Worm (Caenorhabditis elegans) whole organism, late embryonic: ENCODE results near the gene cpg-8.

Experiments used
- C08G9.2 ChIP-seq: sonication (generic microtip); optimal IDR thresholded peaks from 2 replicates; lab custom pipeline; 2016; ENCODE audit warnings: mild to moderate bottlenecking, missing genetic modification characterization, moderate library complexity, missing compliant biosample characterization
- C38D4.7 ChIP-seq: fragments of 200-800 bp; sonication (Bioruptor generic); optimal IDR thresholded peaks from 2 replicates; lab custom pipeline; 2018; ENCODE audit warnings: mild to moderate bottlenecking, missing genetic modification characterization, moderate library complexity, missing compliant biosample characterization
- K02D7.2 ChIP-seq: sonication (generic microtip); optimal IDR thresholded peaks from 2 replicates; lab custom pipeline; 2017; ENCODE audit warnings: mild to moderate bottlenecking, missing genetic modification characterization, missing compliant biosample characterization
- K09A11.1 ChIP-seq: sonication (generic microtip); optimal IDR thresholded peaks from 2 replicates; lab custom pipeline; 2017; ENCODE audit warnings: antibody characterized with exemption, mild to moderate bottlenecking, missing genetic modification characterization, missing compliant biosample characterization; ENCODE audit not compliant: insufficient read depth
- ahr-1 ChIP-seq: sonication (generic microtip); optimal IDR thresholded peaks from 2 replicates; lab custom pipeline; 2016; ENCODE audit warnings: missing genetic modification characterization, missing compliant biosample characterization
- ceh-19 ChIP-seq: fragments of 200-800 bp; sonication (Bioruptor generic); optimal IDR thresholded peaks from 2 replicates; lab custom pipeline; 2018; ENCODE audit warnings: mild to moderate bottlenecking, missing genetic modification characterization, missing compliant biosample characterization
- ceh-24 ChIP-seq: sonication (generic microtip); optimal IDR thresholded peaks from 2 replicates; lab custom pipeline; 2016; ENCODE audit warnings: mild to moderate bottlenecking, missing genetic modification characterization, missing compliant biosample characterization
- ceh-31 ChIP-seq: sonication (generic microtip); optimal IDR thresholded peaks from 2 replicates; lab custom pipeline; 2016; ENCODE audit warnings: missing genetic modification characterization, missing compliant biosample characterization
- ceh-34 ChIP-seq: sonication (generic microtip); optimal IDR thresholded peaks from 2 replicates; lab custom pipeline; 2016; ENCODE audit warnings: mild to moderate bottlenecking, missing genetic modification characterization, missing compliant biosample characterization
- ceh-45 ChIP-seq: fragments of 200-800 bp; sonication (Bioruptor generic); IDR thresholded peaks from 2 replicates; pipeline ENCODE4 v1.3.6; 2022; ENCODE audit warnings: missing genetic modification reagents, missing genetic modification characterization, missing compliant biosample characterization
- ceh-48 ChIP-seq: sonication (generic microtip); optimal IDR thresholded peaks from 2 replicates; lab custom pipeline; 2016; ENCODE audit warnings: missing genetic modification characterization, inconsistent platforms, missing compliant biosample characterization
- ceh-9 ChIP-seq: sonication (generic microtip); optimal IDR thresholded peaks from 2 replicates; lab custom pipeline; 2016; ENCODE audit warnings: mild to moderate bottlenecking, missing genetic modification characterization, inconsistent platforms, missing compliant biosample characterization
- dmd-4 ChIP-seq: sonication (generic microtip); optimal IDR thresholded peaks from 2 replicates; lab custom pipeline; 2016; ENCODE audit warnings: borderline replicate concordance, missing genetic modification characterization, missing compliant biosample characterization
- dve-1 ChIP-seq: sonication (generic microtip); optimal IDR thresholded peaks from 2 replicates; lab custom pipeline; 2017; ENCODE audit warnings: antibody characterized with exemption, mild to moderate bottlenecking, missing genetic modification characterization, missing compliant biosample characterization
- elt-2 ChIP-seq: sonication (generic microtip); optimal IDR thresholded peaks from 2 replicates; lab custom pipeline; 2016; ENCODE audit warnings: missing genetic modification reagents, missing genetic modification characterization, missing compliant biosample characterization
- fax-1 ChIP-seq: sonication (generic microtip); optimal IDR thresholded peaks from 2 replicates; lab custom pipeline; 2016; ENCODE audit warnings: missing genotype, missing genetic modification characterization, missing compliant biosample characterization
- fkh-6 ChIP-seq: sonication (generic microtip); optimal IDR thresholded peaks from 2 replicates; lab custom pipeline; 2016; ENCODE audit warnings: missing genetic modification characterization, missing compliant biosample characterization
- gmeb-2 ChIP-seq: sonication (generic microtip); optimal IDR thresholded peaks from 2 replicates; lab custom pipeline; 2016; ENCODE audit warnings: missing genetic modification characterization, inconsistent platforms, missing compliant biosample characterization
- hlh-13 ChIP-seq: fragments of 200-800 bp; sonication (Bioruptor generic); optimal IDR thresholded peaks from 2 replicates; lab custom pipeline; 2018; ENCODE audit warnings: mild to moderate bottlenecking, missing genetic modification characterization, missing compliant biosample characterization
- hlh-15 ChIP-seq: sonication (generic microtip); optimal IDR thresholded peaks from 2 replicates; lab custom pipeline; 2016; ENCODE audit warnings: missing genetic modification characterization, missing compliant biosample characterization
- hlh-30 ChIP-seq: sonication (generic microtip); optimal IDR thresholded peaks from 2 replicates; lab custom pipeline; 2017; ENCODE audit warnings: antibody characterized with exemption, missing genetic modification characterization, missing compliant biosample characterization; ENCODE audit not compliant: insufficient read depth
- hlh-6 ChIP-seq: sonication (generic microtip); optimal IDR thresholded peaks from 2 replicates; lab custom pipeline; 2016; ENCODE audit warnings: missing genotype, missing genetic modification characterization, missing compliant biosample characterization
- hlh-8 ChIP-seq: sonication (generic microtip); optimal IDR thresholded peaks from 2 replicates; lab custom pipeline; 2016; ENCODE audit warnings: missing genotype, missing genetic modification characterization, missing compliant biosample characterization
- lim-6 ChIP-seq: sonication (generic microtip); optimal IDR thresholded peaks from 2 replicates; lab custom pipeline; 2016; ENCODE audit warnings: missing genetic modification characterization, missing compliant biosample characterization
- lin-11 ChIP-seq: fragments of 200-800 bp; sonication (Bioruptor generic); optimal IDR thresholded peaks from 2 replicates; lab custom pipeline; 2018; ENCODE audit warnings: mild to moderate bottlenecking, missing genetic modification characterization, missing compliant biosample characterization
- madf-2 ChIP-seq: sonication (generic microtip); optimal IDR thresholded peaks from 2 replicates; lab custom pipeline; 2017; ENCODE audit warnings: missing genetic modification characterization, missing compliant biosample characterization
- nhr-11 ChIP-seq: fragments of 150-350 bp; optimal IDR thresholded peaks from 2 replicates; lab custom pipeline; 2014; ENCODE audit warnings: missing biosample characterization, missing genetic modification characterization
- npax-4 ChIP-seq: sonication (generic microtip); optimal IDR thresholded peaks from 2 replicates; lab custom pipeline; 2016; ENCODE audit warnings: missing genetic modification characterization, missing compliant biosample characterization
- odd-2 ChIP-seq: sonication (generic microtip); optimal IDR thresholded peaks from 2 replicates; lab custom pipeline; 2017; ENCODE audit warnings: antibody characterized with exemption, mild to moderate bottlenecking, missing genetic modification characterization, missing compliant biosample characterization
- pat-9 ChIP-seq: fragments of 200-800 bp; sonication (Bioruptor generic); optimal IDR thresholded peaks from 2 replicates; lab custom pipeline; 2018; ENCODE audit warnings: mild to moderate bottlenecking, missing genetic modification characterization, moderate library complexity, missing compliant biosample characterization
- pax-1 ChIP-seq: fragments of 150-350 bp; optimal IDR thresholded peaks from 2 replicates; lab custom pipeline; 2014; ENCODE audit warnings: missing biosample characterization, missing genetic modification characterization
- pha-4 ChIP-seq: fragments of 150-350 bp; optimal IDR thresholded peaks from 2 replicates; lab custom pipeline; 2018; ENCODE audit warnings: missing biosample characterization, missing genetic modification reagents, missing genetic modification characterization
- pqm-1 ChIP-seq: sonication (generic microtip); optimal IDR thresholded peaks from 2 replicates; lab custom pipeline; 2016; ENCODE audit warnings: missing genetic modification characterization, missing compliant biosample characterization
- pros-1 ChIP-seq: fragments of 150-350 bp; optimal IDR thresholded peaks from 2 replicates; lab custom pipeline; 2014; ENCODE audit warnings: missing biosample characterization, missing genetic modification reagents, missing genetic modification characterization
- sdc-2 ChIP-seq: sonication (generic microtip); optimal IDR thresholded peaks from 2 replicates; lab custom pipeline; 2016; ENCODE audit warnings: missing genotype, missing genetic modification characterization, missing compliant biosample characterization
- sox-2 ChIP-seq: fragments of 200-800 bp; sonication (Bioruptor generic); IDR thresholded peaks from 2 replicates; pipeline ENCODE4 v1.3.6; 2022; ENCODE audit warnings: missing genetic modification reagents, missing genetic modification characterization, missing compliant biosample characterization
- sox-4 ChIP-seq: sonication (generic microtip); optimal IDR thresholded peaks from 2 replicates; lab custom pipeline; 2017; ENCODE audit warnings: mild to moderate bottlenecking, missing genetic modification characterization, inconsistent platforms, missing compliant biosample characterization
- syd-9 ChIP-seq: sonication (generic microtip); optimal IDR thresholded peaks from 2 replicates; lab custom pipeline; 2016; ENCODE audit warnings: mild to moderate bottlenecking, missing genetic modification characterization, moderate library complexity, missing compliant biosample characterization
- tbx-2 ChIP-seq: sonication (generic microtip); optimal IDR thresholded peaks from 2 replicates; lab custom pipeline; 2016; ENCODE audit warnings: missing genetic modification characterization, missing compliant biosample characterization
- ttx-3 ChIP-seq: sonication (generic microtip); optimal IDR thresholded peaks from 2 replicates; lab custom pipeline; 2016; ENCODE audit warnings: missing genetic modification reagents, missing genetic modification characterization, missing compliant biosample characterization
- unc-3 ChIP-seq, 2 experiments: fragments of 200-800 bp in 1 of 2; sonication (Bioruptor generic) in 1 of 2; sonication (generic microtip) in 1 of 2; conservative IDR thresholded peaks in 1 of 2; optimal IDR thresholded peaks in 1 of 2; 2 replicates each; pipeline versions ENCODE4 v1.3.6 to Lab custom; 2016 to 2022; ENCODE audit warnings: missing compliant biosample characterization in 2 of 2, missing genetic modification characterization in 2 of 2, missing genetic modification reagents in 1 of 2
- unc-42 ChIP-seq: sonication (generic microtip); optimal IDR thresholded peaks from 2 replicates; lab custom pipeline; 2016; ENCODE audit warnings: missing genotype, missing genetic modification characterization, missing compliant biosample characterization
- unc-55 ChIP-seq: sonication (generic microtip); optimal IDR thresholded peaks from 2 replicates; lab custom pipeline; 2017; ENCODE audit warnings: missing biosample characterization, missing genetic modification reagents, missing genetic modification characterization
- unc-86 ChIP-seq: sonication (generic microtip); optimal IDR thresholded peaks from 2 replicates; lab custom pipeline; 2016; ENCODE audit warnings: missing genetic modification characterization, missing compliant biosample characterization

cpg-8 gene

DNA sequence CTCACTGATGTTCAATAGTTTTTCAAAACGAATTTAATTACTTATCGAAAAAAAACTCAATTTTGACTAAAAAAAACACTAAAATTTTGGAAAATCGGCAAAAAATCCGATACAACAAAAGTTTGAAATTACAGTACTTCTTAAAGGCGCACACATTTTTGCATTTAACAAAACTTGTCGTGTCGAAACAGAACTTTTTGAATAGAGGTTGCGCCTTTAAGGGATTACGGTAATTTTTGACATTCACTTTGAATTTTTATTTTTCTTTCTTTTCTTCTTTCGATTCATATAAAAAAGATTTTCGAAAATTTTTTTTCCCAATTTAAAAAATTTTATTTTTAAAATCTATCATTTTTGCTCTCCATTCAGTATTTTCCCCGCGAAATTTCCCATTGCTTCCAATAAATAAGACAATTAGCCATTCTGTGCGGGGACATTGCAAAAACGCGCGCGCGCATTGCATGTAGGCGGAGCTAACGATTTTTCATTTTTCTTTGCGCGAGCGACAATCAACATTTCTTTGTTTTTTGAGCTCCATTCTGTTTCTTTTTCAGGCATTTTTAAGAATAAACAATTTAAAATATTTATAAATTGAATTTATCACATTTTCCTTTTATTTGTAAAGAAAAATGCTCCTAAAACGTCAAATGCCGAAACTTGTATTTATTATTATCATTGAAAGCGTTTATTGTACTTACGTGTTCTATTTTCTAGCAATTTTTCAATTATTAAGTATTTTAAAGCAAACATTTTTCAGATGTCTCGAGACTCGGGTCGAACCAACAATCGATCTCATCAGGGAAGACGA is 39.1 kb upstream of the cpg-8 start, which contains the start of gene F39G3.3 (continued):
- TF ChIP-seq ceh-48 (tag; lab: Kevin White, UChicago) (peak; percentile 88), nhr-11 (no peak), unc-3 (GFP tag; conservative IDR thresholded peaks at IDR 0.05; lab: Robert Waterston, UW) (no peak; the same call in 1 of the 2 replicates), unc-3 (tag; optimal IDR thresholded peaks at IDR 0.05; lab: Kevin White, UChicago) (peak; percentile 87), madf-2 (tag; lab: Kevin White, UChicago) (peak; percentile 86), npax-4 (tag; lab: Kevin White, UChicago) (peak; percentile 80), fkh-6 (tag; lab: Kevin White, UChicago) (peak; percentile 83), hlh-6 (peak; percentile 76), unc-42 (peak; percentile 92), syd-9 (tag; lab: Kevin White, UChicago) (peak; percentile 77), hlh-15 (tag; lab: Kevin White, UChicago) (peak; percentile 79), C38D4.7 (GFP tag; lab: Kevin White, UChicago) (peak; percentile 83), ceh-45 (GFP tag; lab: Robert Waterston, UW) (peak; percentile 68), unc-86 (tag; lab: Kevin White, UChicago) (peak; percentile 93), sox-4 (tag; lab: Kevin White, UChicago) (peak; percentile 88), C08G9.2 (tag; lab: Kevin White, UChicago) (peak; percentile 68), ahr-1 (tag; lab: Kevin White, UChicago) (peak; percentile 78), hlh-30 (tag; lab: Kevin White, UChicago) (no peak), elt-2 (tag; lab: Kevin White, UChicago) (peak; percentile 95), pha-4 (tag; lab: Kevin White, UChicago) (no peak), sox-2 (peak; percentile 82), pqm-1 (no peak), pros-1 (tag; lab: Kevin White, UChicago) (no peak), ceh-19 (GFP tag; lab: Kevin White, UChicago) (peak; percentile 88), sdc-2 (tag; lab: Kevin White, UChicago) (peak; percentile 67), K09A11.1 (tag; lab: Kevin White, UChicago) (peak; percentile 80), pat-9 (peak; percentile 55), dve-1 (tag; lab: Kevin White, UChicago) (no peak), ceh-24 (peak; percentile 65), odd-2 (tag; lab: Kevin White, UChicago) (peak; percentile 90), hlh-8 (peak; percentile 89), tbx-2 (tag; lab: Kevin White, UChicago) (peak; percentile 89), lin-11 (peak; percentile 78), dmd-4 (tag; lab: Kevin White, UChicago) (peak; percentile 70), ceh-34 (tag; lab: Kevin White, UChicago) (peak; percentile 86), fax-1 (peak; percentile 92), hlh-13 (GFP tag; lab: Kevin White, UChicago) (peak; percentile 70), K02D7.2 (tag; lab: Kevin White, UChicago) (peak; percentile 83), ttx-3 (peak; percentile 91), gmeb-2 (peak; percentile 86), lim-6 (tag; lab: Kevin White, UChicago) (peak; percentile 62), unc-55 (GFP tag; lab: Kevin White, UChicago) (no peak), ceh-9 (tag; lab: Kevin White, UChicago) (no peak), ceh-31 (tag; lab: Kevin White, UChicago) (peak; percentile 89), pax-1 (peak; percentile 25)
